Fruit fly (Drosophila melanogaster): ENCODE measurements around the gene Mulk.

Mulk gene

dm6 chr2L:10306518-10307260, 36.8 kb downstream of the Mulk start, which contains the start of the genes CG5390 and CG4968 (continued):
- TF ChIP-seq Pdp1 (GFP tag; optimal IDR thresholded peaks at IDR 0.05) (peak in 1 of 2 experiments; percentile 42), en (GFP tag; optimal IDR thresholded peaks at IDR 0.05) (no peak), CG18476 (GFP tag; optimal IDR thresholded peaks at IDR 0.05) (peak; percentile 50), CG7271 (tag; optimal IDR thresholded peaks at IDR 0.05) (no peak), HLH3B (GFP tag; IDR thresholded peaks at IDR 0.05) (peak; percentile 45; the same call in 1 of the 2 replicates), CG12391 (tag; optimal IDR thresholded peaks at IDR 0.05) (peak; percentile 85), cad (GFP tag; optimal IDR thresholded peaks at IDR 0.05) (no peak), CG31365 (tag; optimal IDR thresholded peaks at IDR 0.05) (no peak), da (GFP tag; optimal IDR thresholded peaks at IDR 0.05) (no peak), bab2 (GFP tag; optimal IDR thresholded peaks at IDR 0.05) (no peak), ttk (GFP tag; IDR thresholded peaks at IDR 0.05) (peak; percentile 32; the same call in 1 of the 2 replicates), Stat92E (GFP tag; optimal IDR thresholded peaks at IDR 0.05) (no peak), sug (tag; optimal IDR thresholded peaks at IDR 0.05) (peak; percentile 72), knrl (GFP tag; IDR thresholded peaks at IDR 0.05; ENCODE audit: partially characterized antibody) (peak; percentile 35; the same call in 2 of the 3 replicates), hth (optimal IDR thresholded peaks at IDR 0.05) (no peak), CG3163 (GFP tag; optimal IDR thresholded peaks at IDR 0.05) (no peak), onecut (GFP tag; IDR thresholded peaks at IDR 0.05) (peak; percentile 44), pb (GFP tag; optimal IDR thresholded peaks at IDR 0.05) (no peak), pita (GFP tag; optimal IDR thresholded peaks at IDR 0.05) (no peak), pfk (GFP tag; optimal IDR thresholded peaks at IDR 0.05) (peak; percentile 94), CG13287 (GFP tag; IDR thresholded peaks at IDR 0.05; ENCODE audit: partially characterized antibody) (peak; percentile 73), her (GFP tag; optimal IDR thresholded peaks at IDR 0.05) (no peak), Dip2 (GFP tag; IDR thresholded peaks at IDR 0.05) (no peak), CG34376 (GFP tag; optimal IDR thresholded peaks at IDR 0.05) (peak; percentile 37), CG17612 (GFP tag; IDR thresholded peaks at IDR 0.05) (no peak), Chrac-16 (GFP tag; optimal IDR thresholded peaks at IDR 0.05) (peak; percentile 8), tll (GFP tag; optimal IDR thresholded peaks at IDR 0.05) (no peak), yki (optimal IDR thresholded peaks at IDR 0.05) (no peak), Eip74EF (GFP tag; optimal IDR thresholded peaks at IDR 0.05) (peak in 1 of 2 experiments; percentile 46), Rfx (GFP tag; IDR thresholded peaks at IDR 0.05) (peak; percentile 72), Hr39 (optimal IDR thresholded peaks at IDR 0.05) (no peak), E2f2 (GFP tag; IDR thresholded peaks at IDR 0.05) (peak; percentile 70), CG30020 (tag; optimal IDR thresholded peaks at IDR 0.05) (peak; percentile 94), B-H2 (GFP tag; optimal IDR thresholded peaks at IDR 0.05) (peak; percentile 71), eve (GFP tag; optimal IDR thresholded peaks at IDR 0.05) (no peak), CG2199 (GFP tag; IDR thresholded peaks at IDR 0.05) (no peak), CG3847 (GFP tag; IDR thresholded peaks at IDR 0.05) (peak; percentile 64), Ets97D (GFP tag; optimal IDR thresholded peaks at IDR 0.05) (peak; percentile 77), Taf1 (GFP tag; IDR thresholded peaks at IDR 0.05) (0 out of 2 replicates have a peak, but pooled peaks have one; percentile 14), mld (GFP tag; IDR thresholded peaks at IDR 0.05; ENCODE audit: partially characterized antibody) (no peak), B-H1 (GFP tag; IDR thresholded peaks at IDR 0.05) (peak; percentile 34; the same call in 1 of the 3 replicates), CG11085 (GFP tag; IDR thresholded peaks at IDR 0.05) (peak; percentile 39; the same call in 1 of the 2 replicates), toy (GFP tag; IDR thresholded peaks at IDR 0.05) (no peak), Hsf (GFP tag; optimal IDR thresholded peaks at IDR 0.05) (peak; percentile 34), HmgD (GFP tag; optimal IDR thresholded peaks at IDR 0.05) (no peak), CG10209 (GFP tag; optimal IDR thresholded peaks at IDR 0.05) (peak; percentile 59), zfh1 (GFP tag; IDR thresholded peaks at IDR 0.05) (0 out of 3 replicates have a peak, but pooled peaks have one; percentile 48), CG4730 (GFP tag; IDR thresholded peaks at IDR 0.05) (no peak), CG30403 (GFP tag; optimal IDR thresholded peaks at IDR 0.05) (peak; percentile 73), CG33213 (GFP tag; optimal IDR thresholded peaks at IDR 0.05) (peak; percentile 22)

Data from whole organism, embryonic.